Worm (Caenorhabditis elegans) whole organism, L2 larva: Measurements from ENCODE around the gene trpp-6.
A peak's percentile ranks its signal among the peaks of the same experiment; 100 is the strongest.

Source experiments
- F13H6.1 ChIP-seq: sonication (generic microtip); optimal IDR thresholded peaks from 2 replicates; lab custom pipeline; 2016; ENCODE audit warnings: missing genetic modification characterization, missing compliant biosample characterization
- elt-1 ChIP-seq: fragments of 150-350 bp; optimal IDR thresholded peaks from 2 replicates; lab custom pipeline; 2014; ENCODE audit warnings: missing biosample characterization, missing genetic modification characterization
- elt-3 ChIP-seq: sonication (generic microtip); optimal IDR thresholded peaks from 2 replicates; lab custom pipeline; 2017; ENCODE audit warnings: missing biosample characterization, missing genetic modification characterization
- fos-1 ChIP-seq: fragments of 150-350 bp; optimal IDR thresholded peaks from 2 replicates; lab custom pipeline; 2014; ENCODE audit warnings: missing biosample characterization, missing genetic modification characterization
- lin-39 ChIP-seq: fragments of 150-350 bp; optimal IDR thresholded peaks from 2 replicates; lab custom pipeline; 2014; ENCODE audit warnings: missing biosample characterization, missing genetic modification reagents, missing genetic modification characterization
- mdl-1 ChIP-seq, 2 experiments: fragments of 150-350 bp in 1 of 2; sonication (generic microtip) in 1 of 2; optimal IDR thresholded peaks; 2 replicates each; lab custom pipeline; 2017; ENCODE audit warnings: missing biosample characterization in 2 of 2, missing genetic modification characterization in 2 of 2
- nhr-12 ChIP-seq: fragments of 150-350 bp; optimal IDR thresholded peaks from 2 replicates; lab custom pipeline; 2014; ENCODE audit warnings: missing biosample characterization, missing genetic modification characterization
- nhr-77 ChIP-seq: fragments of 150-350 bp; optimal IDR thresholded peaks from 2 replicates; lab custom pipeline; 2014; ENCODE audit warnings: missing biosample characterization, missing genetic modification characterization
- unc-39 ChIP-seq: fragments of 150-350 bp; optimal IDR thresholded peaks from 2 replicates; lab custom pipeline; 2014; ENCODE audit warnings: missing biosample characterization, missing genetic modification characterization
- ztf-1 ChIP-seq: fragments of 200-800 bp; sonication (Bioruptor generic); conservative IDR thresholded peaks from 2 replicates; pipeline ENCODE4 v1.3.6; 2022; ENCODE audit warnings: missing genetic modification characterization, missing compliant biosample characterization

DNA sequence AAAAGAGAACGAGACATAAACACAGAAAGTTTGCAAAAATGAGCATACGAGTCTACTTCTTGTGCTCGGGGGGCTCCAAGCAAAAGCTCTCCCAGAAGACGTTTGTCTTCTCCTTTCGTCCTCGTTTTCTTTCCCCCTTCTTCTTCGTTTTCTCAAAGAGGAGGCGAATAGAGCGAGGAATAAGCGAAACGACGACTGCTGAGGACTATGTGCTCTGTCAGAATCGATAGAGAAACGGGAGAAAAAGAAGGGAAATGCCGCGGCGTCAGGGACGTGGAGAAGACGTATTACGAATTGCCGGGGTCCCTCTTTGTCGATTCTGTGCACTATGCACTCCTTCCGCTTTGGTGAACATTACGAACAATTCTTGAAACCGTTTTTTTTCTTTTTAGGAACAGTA, 13.3 kb upstream of the trpp-6 start:
- no peak for TF ChIP-seq elt-1
- no peak for TF ChIP-seq elt-3
- no peak for TF ChIP-seq nhr-77
- no peak for TF ChIP-seq lin-39 (tag; lab: Kevin White, UChicago)
- no peak for TF ChIP-seq unc-39
- TF ChIP-seq F13H6.1 (tag; lab: Kevin White, UChicago), result no peak
- TF ChIP-seq mdl-1 (tag; optimal IDR thresholded peaks at IDR 0.05; lab: Kevin White, UChicago), result peak in 1 of 2 experiments; percentile 15
- TF ChIP-seq nhr-12 (tag; lab: Kevin White, UChicago), result no peak
- TF ChIP-seq fos-1, result no peak
- no peak for TF ChIP-seq ztf-1 (GFP tag; lab: Robert Waterston, UW)
